Worm (Caenorhabditis elegans): Measurements from ENCODE around the gene F44E5.2.

ce11 chrII:11723904-11724303 is 42.7 kb upstream of the F44E5.2 start, which contains the start of gene ldh-1:
- TF ChIP-seq fos-1 (tag; optimal IDR thresholded peaks at IDR 0.05) (no peak), ztf-4 (tag; optimal IDR thresholded peaks at IDR 0.05) (no peak)

All from whole organism, L3 larva.